Fruit fly (Drosophila melanogaster) whole organism, pupa: ENCODE data around the gene CG10959.
A peak's percentile ranks its signal among the peaks of the same experiment; 100 is the strongest.

Experiments
- CG10348 ChIP-seq: fragments of 200-800 bp; sonication (Bioruptor generic); IDR thresholded peaks from 2 replicates; pipeline ENCODE4 v1.3.6; 2022; ENCODE audit warnings: missing biosample characterization, missing genetic modification characterization
- CG12605 ChIP-seq: fragments of 200-800 bp; sonication (Bioruptor generic); IDR thresholded peaks from 2 replicates; pipeline ENCODE4 v1.3.6; 2022; ENCODE audit warnings: missing biosample characterization, missing genetic modification characterization
- CG13204 ChIP-seq: fragments of 200-800 bp; sonication (Bioruptor generic); optimal IDR thresholded peaks from 2 replicates; lab custom pipeline; 2018; ENCODE audit warnings: missing biosample characterization, mild to moderate bottlenecking, missing genetic modification characterization, moderate library complexity
- CG14655 ChIP-seq: fragments of 200-800 bp; sonication (Bioruptor generic); optimal IDR thresholded peaks from 3 replicates; lab custom pipeline; 2017; ENCODE audit warnings: mild to moderate bottlenecking, missing biosample characterization, missing genetic modification reagents, missing genetic modification characterization
- CG15710 ChIP-seq: fragments of 200-800 bp; sonication (Bioruptor generic); optimal IDR thresholded peaks from 2 replicates; lab custom pipeline; 2018; ENCODE audit warnings: missing biosample characterization, mild to moderate bottlenecking, missing genetic modification characterization, moderate library complexity
- CG17806 ChIP-seq: fragments of 200-800 bp; sonication (Bioruptor generic); optimal IDR thresholded peaks from 2 replicates; lab custom pipeline; 2018; ENCODE audit warnings: missing biosample characterization, mild to moderate bottlenecking, missing genetic modification characterization, moderate library complexity
- CG32121 ChIP-seq: fragments of 200-800 bp; sonication (Bioruptor generic); IDR thresholded peaks from 2 replicates; pipeline ENCODE4 v1.3.6; 2022; ENCODE audit warnings: missing biosample characterization, missing genetic modification characterization
- CG34367 ChIP-seq: fragments of 200-800 bp; sonication (Bioruptor generic); optimal IDR thresholded peaks from 2 replicates; lab custom pipeline; 2018; ENCODE audit warnings: missing biosample characterization, mild to moderate bottlenecking, missing genetic modification characterization
- CG4496 ChIP-seq: fragments of 200-800 bp; sonication (Bioruptor generic); IDR thresholded peaks from 3 replicates; pipeline ENCODE4 v1.3.6; 2022; ENCODE audit warnings: missing biosample characterization, missing genetic modification characterization
- CG8159 ChIP-seq: fragments of 200-800 bp; sonication (Bioruptor generic); optimal IDR thresholded peaks from 3 replicates; lab custom pipeline; 2018; ENCODE audit warnings: missing biosample characterization, mild to moderate bottlenecking, missing genetic modification characterization, moderate library complexity
- CG8301 ChIP-seq: fragments of 200-800 bp; sonication (Bioruptor generic); optimal IDR thresholded peaks from 2 replicates; lab custom pipeline; 2018; ENCODE audit warnings: missing biosample characterization, mild to moderate bottlenecking, missing genetic modification characterization
- CG9948 ChIP-seq: fragments of 200-800 bp; sonication (Bioruptor generic); optimal IDR thresholded peaks from 2 replicates; lab custom pipeline; 2018; ENCODE audit warnings: missing biosample characterization, mild to moderate bottlenecking, missing genetic modification characterization, moderate library complexity
- D1 ChIP-seq: fragments of 200-800 bp; sonication (Bioruptor generic); optimal IDR thresholded peaks from 2 replicates; lab custom pipeline; 2018; ENCODE audit warnings: missing biosample characterization, mild to moderate bottlenecking, missing genetic modification characterization, moderate library complexity
- EcR ChIP-seq: fragments of 200-800 bp; sonication (Bioruptor generic); optimal IDR thresholded peaks from 3 replicates; lab custom pipeline; 2019; ENCODE audit warnings: missing biosample characterization, missing genetic modification characterization, mild to moderate bottlenecking, moderate library complexity, missing genetic modification reagents
- Ets98B ChIP-seq: fragments of 200-800 bp; sonication (Bioruptor generic); IDR thresholded peaks from 2 replicates; pipeline ENCODE4 v1.3.6; 2022; ENCODE audit warnings: missing biosample characterization, missing genetic modification characterization
- Pif1A ChIP-seq: fragments of 200-800 bp; sonication (Bioruptor generic); optimal IDR thresholded peaks from 3 replicates; lab custom pipeline; 2016; ENCODE audit warnings: missing biosample characterization, missing genetic modification characterization
- Pif1B ChIP-seq: fragments of 200-800 bp; sonication (Bioruptor generic); optimal IDR thresholded peaks from 3 replicates; lab custom pipeline; 2016; ENCODE audit warnings: missing biosample characterization, missing genetic modification characterization
- Snoo ChIP-seq: fragments of 200-800 bp; sonication (Bioruptor generic); optimal IDR thresholded peaks from 3 replicates; lab custom pipeline; 2017; ENCODE audit warnings: missing biosample characterization, mild to moderate bottlenecking, missing genetic modification characterization, inconsistent platforms
- fd96Ca ChIP-seq: fragments of 200-800 bp; sonication (Bioruptor generic); IDR thresholded peaks from 3 replicates; pipeline ENCODE4 v1.3.6; 2022; ENCODE audit warnings: missing biosample characterization, missing genetic modification characterization
- gl ChIP-seq: fragments of 200-800 bp; sonication (Bioruptor generic); optimal IDR thresholded peaks from 2 replicates; lab custom pipeline; 2018; ENCODE audit warnings: missing biosample characterization, mild to moderate bottlenecking, missing genetic modification characterization
- rn ChIP-seq: fragments of 200-800 bp; sonication (Bioruptor generic); IDR thresholded peaks from 2 replicates; pipeline ENCODE4 v1.3.6; 2022; ENCODE audit warnings: missing biosample characterization, missing genetic modification characterization

Gene CG10959

dm6 chrX:8143537-8143936 lies 5.0 kb upstream of the CG10959 start, which contains the start of gene CG17982:
TSS of gene CG17982 (minus strand) at chrX:8143835.
- TF ChIP-seq Pif1B, result peak; percentile 93
- peak; percentile 85 for TF ChIP-seq CG32121
- TF ChIP-seq fd96Ca (GFP tag; lab: Robert Waterston, UW), result peak; percentile 87
- TF ChIP-seq EcR (GFP tag; lab: Kevin White, UChicago), result no peak
- TF ChIP-seq CG14655 (GFP tag; lab: Kevin White, UChicago), result no peak
- peak; percentile 60 for TF ChIP-seq rn (GFP tag; lab: Robert Waterston, UW)
- TF ChIP-seq CG9948 (tag; lab: Kevin White, UChicago), result peak; percentile 81
- peak; percentile 93 for TF ChIP-seq CG4496 (GFP tag; lab: Robert Waterston, UW)
- TF ChIP-seq Snoo (tag; lab: Kevin White, UChicago), result peak; percentile 87
- TF ChIP-seq D1 (tag; lab: Kevin White, UChicago), result no peak
- TF ChIP-seq Pif1A (GFP tag; lab: Kevin White, UChicago), result peak; percentile 94
- peak; percentile 88 for TF ChIP-seq CG8159 (tag; lab: Kevin White, UChicago)
- peak; percentile 18; the same call in 1 of the 2 replicates for TF ChIP-seq CG10348 (GFP tag; lab: Robert Waterston, UW)
- peak; percentile 83 for TF ChIP-seq CG8301 (tag; lab: Kevin White, UChicago)
- TF ChIP-seq gl (tag; lab: Kevin White, UChicago), result peak; percentile 75
- TF ChIP-seq CG17806 (tag; lab: Kevin White, UChicago), result peak; percentile 89
- no peak for TF ChIP-seq CG13204
- peak; percentile 87 for TF ChIP-seq CG15710 (tag; lab: Kevin White, UChicago)
- peak; percentile 86 for TF ChIP-seq CG34367 (tag; lab: Kevin White, UChicago)
- peak; percentile 87 for TF ChIP-seq Ets98B (GFP tag; lab: Robert Waterston, UW)
- TF ChIP-seq CG12605 (GFP tag; lab: Robert Waterston, UW), result peak; percentile 66
- TF ChIP-seq, all 21 proteins: peak for 17

DNA sequence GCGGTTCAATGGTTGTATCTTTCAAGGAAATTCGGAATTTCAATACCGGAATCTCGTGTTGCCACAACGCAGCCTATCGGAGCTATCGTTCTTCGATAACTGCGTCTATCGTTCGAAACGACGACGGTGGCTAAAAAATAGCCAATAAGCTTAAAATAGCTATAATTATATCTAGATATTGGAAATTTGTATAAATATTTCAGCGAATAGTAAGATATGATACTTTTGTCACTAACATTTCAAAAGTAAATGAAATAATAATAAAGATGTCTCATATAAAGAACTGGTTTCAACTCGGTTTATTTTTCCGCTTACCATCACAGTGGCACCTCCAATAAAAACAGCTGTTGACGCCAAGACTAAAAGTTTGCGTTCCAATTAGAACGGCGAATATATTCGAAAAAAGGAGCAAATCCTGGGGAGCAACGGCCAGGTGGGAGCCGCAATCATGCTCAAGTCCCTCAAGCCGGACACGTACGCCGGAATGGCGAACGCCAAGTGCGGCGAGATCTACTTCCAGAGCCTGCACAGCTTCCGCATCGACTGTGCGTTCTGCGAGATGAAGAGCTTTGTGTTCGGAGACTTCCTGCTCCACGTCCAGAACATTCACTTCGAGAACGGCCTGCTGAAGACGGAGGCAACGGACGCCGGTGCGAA lies 3.0 kb upstream of the CG10959 start, which contains the start of the genes alpha-PheRS and CG2129:
TSS of gene alpha-PheRS (minus strand) at position 102 of the 657 bp plus-strand sequence.
TSS of gene CG2129 (plus strand) at position 339 of the 657 bp plus-strand sequence.
- peak; percentile 29 for TF ChIP-seq CG15710 (tag; lab: Kevin White, UChicago)
- no peak for TF ChIP-seq CG4496 (GFP tag; lab: Robert Waterston, UW)
- no peak for TF ChIP-seq Pif1B
- 0 out of 2 replicates have a peak, but pooled peaks have one; percentile 14 for TF ChIP-seq CG32121
- TF ChIP-seq CG17806 (tag; lab: Kevin White, UChicago), result peak; percentile 2
- TF ChIP-seq CG14655 (GFP tag; lab: Kevin White, UChicago), result no peak
- TF ChIP-seq CG8159 (tag; lab: Kevin White, UChicago), result peak; percentile 17
- TF ChIP-seq EcR (GFP tag; lab: Kevin White, UChicago), result no peak
- peak; percentile 6 for TF ChIP-seq CG9948 (tag; lab: Kevin White, UChicago)
- TF ChIP-seq D1 (tag; lab: Kevin White, UChicago), result no peak
- no peak for TF ChIP-seq CG12605 (GFP tag; lab: Robert Waterston, UW)
- TF ChIP-seq Ets98B (GFP tag; lab: Robert Waterston, UW), result no peak
- no peak for TF ChIP-seq gl (tag; lab: Kevin White, UChicago)
- TF ChIP-seq Pif1A (GFP tag; lab: Kevin White, UChicago), result no peak
- no peak for TF ChIP-seq fd96Ca (GFP tag; lab: Robert Waterston, UW)

DNA sequence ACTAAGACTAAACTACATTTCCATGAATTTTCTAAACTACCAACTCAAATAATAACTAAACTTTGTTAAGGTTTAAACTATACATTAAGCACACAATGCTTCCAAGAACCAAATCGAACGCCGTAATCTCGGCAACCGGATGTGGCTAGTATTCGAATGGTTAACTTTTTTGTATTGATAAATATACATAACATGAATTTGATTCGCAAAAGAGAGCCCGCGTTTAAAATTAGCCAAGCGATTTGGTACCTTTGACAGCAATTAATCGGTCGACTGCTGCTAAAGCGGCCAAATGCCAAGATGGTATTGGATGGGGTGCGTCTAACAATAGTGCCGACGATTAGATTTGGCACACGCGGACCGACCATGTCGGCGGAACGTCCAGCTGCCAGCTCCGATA lies 934 bp upstream of the CG10959 start, which contains the start of gene CG15336:
TSS of gene CG15336 (plus strand) at position 301 of the 400 bp plus-strand sequence.
- TF ChIP-seq CG4496 (GFP tag; lab: Robert Waterston, UW) (no peak), CG32121 (no peak), CG8159 (tag; lab: Kevin White, UChicago) (no peak), D1 (tag; lab: Kevin White, UChicago) (no peak), gl (tag; lab: Kevin White, UChicago) (no peak), CG10348 (GFP tag; lab: Robert Waterston, UW) (no peak), CG9948 (tag; lab: Kevin White, UChicago) (no peak), CG13204 (no peak), CG14655 (GFP tag; lab: Kevin White, UChicago) (no peak), Pif1B (no peak), CG34367 (tag; lab: Kevin White, UChicago) (no peak), CG12605 (GFP tag; lab: Robert Waterston, UW) (no peak)

DNA sequence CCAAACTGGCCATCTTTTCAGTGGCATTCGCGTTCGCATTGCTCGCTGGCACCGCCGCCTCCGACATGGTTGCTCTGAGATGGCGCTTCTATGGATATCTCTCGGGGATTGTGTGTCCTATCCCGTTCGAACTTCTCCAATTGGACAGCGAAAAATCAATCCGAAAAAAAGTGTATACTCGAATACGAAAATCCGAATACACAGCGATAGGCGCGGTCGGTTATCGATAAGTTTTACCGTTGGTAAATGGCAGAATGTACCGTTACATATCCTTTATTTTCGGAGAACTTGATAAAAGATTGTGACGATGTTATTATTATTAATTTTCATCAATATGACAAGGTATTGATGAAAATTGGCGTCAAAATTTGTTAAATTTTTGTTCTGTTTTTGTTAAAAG lies 3.5 kb downstream of the CG10959 start, which contains the start of gene Gbeta5:
TSS of gene Gbeta5 (minus strand) at position 199 of the 400 bp plus-strand sequence.
- TF ChIP-seq CG8159 (tag; lab: Kevin White, UChicago) (no peak), gl (tag; lab: Kevin White, UChicago) (no peak), CG12605 (GFP tag; lab: Robert Waterston, UW) (no peak)

- TF ChIP-seq CG15710 (tag; lab: Kevin White, UChicago), result no peak
- TF ChIP-seq CG14655 (GFP tag; lab: Kevin White, UChicago), result no peak
- 0 out of 3 replicates have a peak, but pooled peaks have one; percentile 19 for TF ChIP-seq fd96Ca (GFP tag; lab: Robert Waterston, UW)
Measured at dm6 chrX:8152718-8153117, 4.1 kb downstream of the CG10959 start, which contains the start of gene CG18262. TSS of gene CG18262 (plus strand) at chrX:8152948.

DNA sequence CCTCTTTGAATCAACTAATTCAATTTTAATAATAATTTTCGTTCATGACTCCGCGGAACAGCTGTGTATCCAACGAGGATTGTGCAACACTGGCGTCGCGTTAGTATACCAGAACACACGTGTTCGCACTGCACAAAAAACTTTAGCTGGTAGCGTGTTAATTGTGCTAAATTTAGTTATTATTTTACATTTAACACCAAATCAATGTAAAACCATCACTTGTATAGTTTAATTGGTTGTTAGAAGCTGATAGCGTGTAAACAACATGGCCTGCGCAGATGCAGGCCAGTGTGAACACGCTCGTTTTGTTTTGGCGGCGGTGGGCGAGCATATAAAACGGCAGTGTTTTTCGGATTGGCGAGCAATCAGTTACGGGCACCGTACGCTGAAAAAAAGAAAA lies 8.7 kb downstream of the CG10959 start, which contains the start of the genes Traf6 and GIIIspla2:
TSS of gene Traf6 (minus strand) at position 93 of the 400 bp plus-strand sequence.
TSS of gene GIIIspla2 (plus strand) at position 335 of the 400 bp plus-strand sequence.
- TF ChIP-seq EcR (GFP tag; lab: Kevin White, UChicago) (no peak), CG4496 (GFP tag; lab: Robert Waterston, UW) (peak; percentile 79), D1 (tag; lab: Kevin White, UChicago) (no peak), fd96Ca (GFP tag; lab: Robert Waterston, UW) (peak; percentile 83; the same call in 2 of the 3 replicates), Pif1B (no peak), CG15710 (tag; lab: Kevin White, UChicago) (peak; percentile 78), Snoo (tag; lab: Kevin White, UChicago) (peak; percentile 63), CG8159 (tag; lab: Kevin White, UChicago) (peak; percentile 71), CG12605 (GFP tag; lab: Robert Waterston, UW) (no peak), rn (GFP tag; lab: Robert Waterston, UW) (peak; percentile 71), Pif1A (GFP tag; lab: Kevin White, UChicago) (no peak), CG32121 (peak; percentile 60), CG13204 (no peak), Ets98B (GFP tag; lab: Robert Waterston, UW) (peak; percentile 72), CG17806 (tag; lab: Kevin White, UChicago) (peak; percentile 52), CG34367 (tag; lab: Kevin White, UChicago) (peak; percentile 53), CG9948 (tag; lab: Kevin White, UChicago) (peak; percentile 65), CG14655 (GFP tag; lab: Kevin White, UChicago) (no peak), CG8301 (tag; lab: Kevin White, UChicago) (peak; percentile 70)
